Worm (Caenorhabditis elegans) whole organism, L4/young adult: ENCODE results near the gene T13A10.2.

Experiments used
- W03F9.2 ChIP-seq: fragments of 150-350 bp; optimal IDR thresholded peaks from 2 replicates; lab custom pipeline; 2014; ENCODE audit warnings: missing biosample characterization, missing genetic modification characterization
- dao-5 ChIP-seq: sonication (generic microtip); optimal IDR thresholded peaks from 2 replicates; lab custom pipeline; 2016; ENCODE audit warnings: missing genotype, missing genetic modification characterization, moderate library complexity, missing compliant biosample characterization
- him-1 ChIP-seq: sonication (generic microtip); optimal IDR thresholded peaks from 2 replicates; lab custom pipeline; 2016; ENCODE audit warnings: missing genotype, missing genetic modification reagents, missing genetic modification characterization, missing compliant biosample characterization

DNA sequence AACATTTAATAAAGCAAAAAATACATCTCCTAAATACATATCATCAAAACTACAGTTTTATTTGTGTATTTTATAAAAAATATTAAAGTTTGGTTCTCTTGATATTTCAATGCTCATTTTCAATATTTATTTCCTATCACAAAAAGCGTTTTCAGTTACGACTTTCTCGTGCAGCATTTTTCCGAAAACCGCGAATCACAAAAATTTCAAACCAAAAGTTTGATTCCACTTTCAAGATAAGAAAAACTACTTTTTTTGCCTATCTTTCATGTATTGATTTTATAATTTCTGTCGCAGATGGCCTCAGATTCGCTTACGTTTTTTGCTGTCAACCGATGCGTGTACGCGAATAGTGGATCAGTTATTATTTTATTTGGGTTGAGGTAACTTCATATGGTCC lies 33.7 kb upstream of the T13A10.2 start, which contains the start of gene C49A9.4:
- TF ChIP-seq W03F9.2 (tag; lab: Kevin White, UChicago) (no peak), dao-5 (tag; lab: Kevin White, UChicago) (no peak), him-1 (tag; lab: Kevin White, UChicago) (no peak)
